Worm (Caenorhabditis elegans) whole organism, mixed stage, embryonic: Measurements from ENCODE around the gene C14A4.8.

Experiments
- blmp-1 ChIP-seq: fragments of 150-350 bp; optimal IDR thresholded peaks from 2 replicates; lab custom pipeline; 2014; ENCODE audit warnings: missing biosample characterization, missing genetic modification characterization
- cnd-1 ChIP-seq: fragments of 200-800 bp; sonication (Bioruptor generic); optimal IDR thresholded peaks from 2 replicates; lab custom pipeline; 2018; ENCODE audit warnings: mild to moderate bottlenecking, missing genetic modification characterization, missing compliant biosample characterization
- lin-13 ChIP-seq: fragments of 150-350 bp; optimal IDR thresholded peaks from 2 replicates; lab custom pipeline; 2014; ENCODE audit warnings: missing biosample characterization, missing genetic modification characterization
- mab-5 ChIP-seq: fragments of 150-350 bp; optimal IDR thresholded peaks from 2 replicates; lab custom pipeline; 2014; ENCODE audit warnings: missing biosample characterization, missing genetic modification characterization
- mep-1 ChIP-seq: fragments of 150-350 bp; optimal IDR thresholded peaks from 2 replicates; lab custom pipeline; 2017; ENCODE audit warnings: missing biosample characterization, missing genetic modification reagents, missing genetic modification characterization, inconsistent platforms
- nhr-28 ChIP-seq: fragments of 150-350 bp; optimal IDR thresholded peaks from 2 replicates; lab custom pipeline; 2014; ENCODE audit warnings: missing biosample characterization, missing genetic modification characterization
- nhr-76 ChIP-seq: sonication (generic microtip); optimal IDR thresholded peaks from 2 replicates; lab custom pipeline; 2017; ENCODE audit warnings: missing biosample characterization, missing genetic modification characterization
- sem-2 ChIP-seq: fragments of 200-800 bp; sonication (Bioruptor generic); optimal IDR thresholded peaks from 2 replicates; lab custom pipeline; 2018; ENCODE audit warnings: mild to moderate bottlenecking, missing genetic modification characterization, missing compliant biosample characterization
- snpc-4 ChIP-seq: fragments of 150-350 bp; optimal IDR thresholded peaks from 2 replicates; lab custom pipeline; 2014; ENCODE audit warnings: missing biosample characterization, missing genetic modification characterization

ce11 chrII:10582318-10582717 is 15.6 kb downstream of the C14A4.8 start, which contains the start of gene mrps-22:
- no peak for TF ChIP-seq mep-1
- no peak for TF ChIP-seq blmp-1 (tag; lab: Kevin White, UChicago)
- no peak for TF ChIP-seq nhr-28
- no peak for TF ChIP-seq sem-2 (GFP tag; lab: Kevin White, UChicago)
- no peak for TF ChIP-seq lin-13 (tag; lab: Kevin White, UChicago)
- TF ChIP-seq snpc-4 (tag; lab: Kevin White, UChicago) = no peak
- no peak for TF ChIP-seq mab-5 (tag; lab: Kevin White, UChicago)
- no peak for TF ChIP-seq nhr-76 (tag; lab: Kevin White, UChicago)
- TF ChIP-seq cnd-1 (tag; lab: Kevin White, UChicago) = no peak
